Fruit fly (Drosophila melanogaster) whole organism, prepupa: ENCODE results near the gene CG42780.
A peak's percentile ranks its signal among the peaks of the same experiment; 100 is the strongest.

ENCODE experiments used
- Eip75B ChIP-seq: fragments of 200-800 bp; sonication (Bioruptor generic); optimal IDR thresholded peaks from 3 replicates; lab custom pipeline; 2016; ENCODE audit warnings: missing biosample characterization, missing genetic modification characterization
- Eip78C ChIP-seq: fragments of 200-800 bp; sonication (Bioruptor generic); peaks from one replicate; lab custom pipeline; 2016; ENCODE audit warnings: missing biosample characterization, missing genetic modification characterization
- Met ChIP-seq: fragments of 200-800 bp; sonication (Bioruptor generic); optimal IDR thresholded peaks from 3 replicates; lab custom pipeline; 2016; ENCODE audit warnings: missing biosample characterization, missing genetic modification characterization
- Sox14 ChIP-seq: fragments of 200-800 bp; sonication (Bioruptor generic); optimal IDR thresholded peaks from 3 replicates; lab custom pipeline; 2016; ENCODE audit warnings: missing biosample characterization, missing genetic modification characterization
- acj6 ChIP-seq: fragments of 200-800 bp; sonication (Bioruptor generic); optimal IDR thresholded peaks from 3 replicates; lab custom pipeline; 2016; ENCODE audit warnings: missing biosample characterization, missing genetic modification characterization
- fd59A ChIP-seq: fragments of 200-800 bp; sonication (Bioruptor generic); optimal IDR thresholded peaks from 2 replicates; lab custom pipeline; 2017; ENCODE audit warnings: missing biosample characterization, mild to moderate bottlenecking, missing genetic modification characterization, missing genetic modification reagents
- net ChIP-seq: fragments of 200-800 bp; sonication (Bioruptor generic); optimal IDR thresholded peaks from 3 replicates; lab custom pipeline; 2016; ENCODE audit warnings: missing biosample characterization, missing genetic modification characterization
- spab ChIP-seq: fragments of 200-800 bp; sonication (Bioruptor generic); optimal IDR thresholded peaks from 2 replicates; lab custom pipeline; 2017; ENCODE audit warnings: missing biosample characterization, mild to moderate bottlenecking, missing genetic modification characterization, missing genetic modification reagents
- ss ChIP-seq, 2 experiments: fragments of 200-800 bp; sonication (Bioruptor generic); optimal IDR thresholded peaks; 2 replicates in 1 of 2; 3 replicates in 1 of 2; lab custom pipeline; 2017 to 2018; ENCODE audit warnings: mild to moderate bottlenecking in 2 of 2, missing biosample characterization in 2 of 2, missing genetic modification characterization in 2 of 2, moderate library complexity in 1 of 2
- topi ChIP-seq: fragments of 200-800 bp; sonication (Bioruptor generic); optimal IDR thresholded peaks from 3 replicates; lab custom pipeline; 2016; ENCODE audit warnings: missing biosample characterization, missing genetic modification characterization

- TF ChIP-seq ss (GFP tag; optimal IDR thresholded peaks at IDR 0.05; lab: Kevin White, UChicago) = peak; percentile 55 to 74
- peak; percentile 79 for TF ChIP-seq net
- peak; percentile 87 for TF ChIP-seq Eip75B
- peak; percentile 88 for TF ChIP-seq acj6 (GFP tag; lab: Kevin White, UChicago)
- peak; percentile 82 for TF ChIP-seq fd59A (GFP tag; lab: Kevin White, UChicago)
- TF ChIP-seq topi (GFP tag; lab: Kevin White, UChicago) = peak; percentile 93
- TF ChIP-seq Met (GFP tag; lab: Kevin White, UChicago) = peak; percentile 88
- TF ChIP-seq spab (GFP tag; lab: Kevin White, UChicago) = peak; percentile 75
- peak; percentile 90 for TF ChIP-seq Sox14
- TF ChIP-seq Eip78C = peak; percentile 95
Observed at dm6 chrX:7319053-7319702, 12.8 kb downstream of the CG42780 start.
